Worm (Caenorhabditis elegans): ENCODE results near the gene phf-10.

DNA sequence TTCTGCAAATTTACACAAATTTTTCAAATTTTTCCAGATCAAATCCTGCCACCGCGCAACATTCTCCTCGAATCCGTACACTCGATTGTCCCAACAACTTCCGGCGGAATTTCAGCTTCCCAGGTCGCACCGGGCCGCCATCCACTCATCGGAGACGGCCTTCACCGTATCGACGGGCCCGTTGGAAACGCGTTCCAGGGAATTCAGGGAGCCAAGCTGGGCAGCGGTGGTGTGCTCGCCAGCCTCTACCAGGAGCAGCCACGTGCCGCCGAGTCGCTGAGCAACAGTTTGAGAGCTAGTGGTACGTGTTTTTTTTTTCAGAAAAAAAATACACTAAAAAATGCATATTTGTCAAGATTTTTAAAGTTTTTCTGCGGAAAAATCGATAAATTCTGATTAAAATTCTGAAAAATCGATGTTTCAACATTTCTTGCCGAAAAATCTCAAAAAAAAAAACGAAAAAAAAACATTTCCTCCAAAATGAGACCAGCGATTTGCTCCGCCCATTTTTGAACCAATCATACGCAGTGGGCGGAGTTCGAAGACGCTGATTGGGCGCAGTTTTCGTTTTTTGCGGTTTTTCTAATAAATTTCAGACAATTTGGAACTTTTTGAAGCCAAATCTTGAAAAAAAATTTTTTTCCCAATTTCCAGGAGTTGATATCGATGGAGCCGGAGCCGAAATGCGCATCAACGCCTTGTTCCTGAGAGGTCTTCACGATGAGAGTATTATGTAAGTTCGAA, 45.8 kb upstream of the phf-10 start:
- TF ChIP-seq unc-62 (GFP tag; optimal IDR thresholded peaks at IDR 0.05) (no peak), nhr-237 (tag; optimal IDR thresholded peaks at IDR 0.05) (no peak), blmp-1 (tag; optimal IDR thresholded peaks at IDR 0.05) (no peak), ztf-11 (tag; optimal IDR thresholded peaks at IDR 0.05) (no peak), pha-4 (tag; optimal IDR thresholded peaks at IDR 0.05) (no peak), cnd-1 (tag; optimal IDR thresholded peaks at IDR 0.05) (no peak), lin-13 (tag; optimal IDR thresholded peaks at IDR 0.05) (no peak), nhr-28 (tag; optimal IDR thresholded peaks at IDR 0.05) (no peak)

All from whole organism, mixed stage, embryonic.